Worm (Caenorhabditis elegans) whole organism, young adult: ENCODE measurements around the gene unc-49.

Experiments
- B0035.1 ChIP-seq: sonication (generic microtip); optimal IDR thresholded peaks from 2 replicates; lab custom pipeline; 2016; ENCODE audit warnings: missing genetic modification characterization, mild to moderate bottlenecking, missing compliant biosample characterization, missing genotype, missing genetic modification reagents
- B0336.3 ChIP-seq: fragments of 200-800 bp; sonication (Bioruptor generic); IDR thresholded peaks from 2 replicates; pipeline ENCODE4 v1.3.6; 2022; ENCODE audit warnings: missing genetic modification characterization, missing compliant biosample characterization
- F10E7.11 ChIP-seq: sonication (generic microtip); optimal IDR thresholded peaks from 2 replicates; lab custom pipeline; 2017; ENCODE audit warnings: mild to moderate bottlenecking, missing genetic modification characterization, moderate library complexity, missing compliant biosample characterization
- K11D2.4 ChIP-seq: fragments of 200-800 bp; sonication (Bioruptor generic); IDR thresholded peaks from 2 replicates; pipeline ENCODE4 v1.3.6; 2022; ENCODE audit warnings: missing genetic modification reagents, missing genetic modification characterization, missing compliant biosample characterization
- T26A5.8 ChIP-seq: sonication (generic microtip); optimal IDR thresholded peaks from 2 replicates; lab custom pipeline; 2016; ENCODE audit warnings: missing genetic modification characterization, missing compliant biosample characterization
- Y53G8AR.9 ChIP-seq: fragments of 200-800 bp; sonication (Bioruptor generic); conservative IDR thresholded peaks from 2 replicates; pipeline ENCODE4 v1.3.6; 2022; ENCODE audit warnings: missing genetic modification reagents, missing genetic modification characterization, missing compliant biosample characterization
- Y67H2A.10 ChIP-seq: fragments of 200-800 bp; sonication (Bioruptor generic); conservative IDR thresholded peaks from 2 replicates; pipeline ENCODE4 v1.3.6; 2022; ENCODE audit warnings: missing genetic modification reagents, missing genetic modification characterization, missing compliant biosample characterization
- ama-1 ChIP-seq, 3 experiments: fragments of 150-350 bp in 1 of 3; sonication (generic microtip) in 2 of 3; optimal IDR thresholded peaks; 2 replicates each; lab custom pipeline; 2014 to 2018; ENCODE audit warnings: missing biosample characterization in 2 of 3, missing genetic modification characterization in 2 of 3, missing genetic modification reagents in 2 of 3
- athp-1 ChIP-seq: sonication (generic microtip); optimal IDR thresholded peaks from 2 replicates; lab custom pipeline; 2017; ENCODE audit warnings: mild to moderate bottlenecking, missing genetic modification characterization, missing compliant biosample characterization
- attf-3 ChIP-seq: fragments of 200-800 bp; sonication (Bioruptor generic); conservative IDR thresholded peaks from 2 replicates; pipeline ENCODE4 v1.3.6; 2022; ENCODE audit warnings: missing genetic modification reagents, missing genetic modification characterization, missing compliant biosample characterization
- attf-5 ChIP-seq: fragments of 200-800 bp; sonication (Bioruptor generic); optimal IDR thresholded peaks from 2 replicates; lab custom pipeline; 2018; ENCODE audit warnings: mild to moderate bottlenecking, missing genetic modification characterization, missing compliant biosample characterization
- cebp-1 ChIP-seq, 2 experiments: fragments of 200-800 bp in 1 of 2; sonication (Bioruptor generic) in 1 of 2; sonication (generic microtip) in 1 of 2; IDR thresholded peaks in 1 of 2; optimal IDR thresholded peaks in 1 of 2; 2 replicates each; pipeline versions ENCODE4 v1.3.6 to Lab custom; 2017 to 2022; ENCODE audit warnings: missing compliant biosample characterization in 2 of 2, missing genetic modification characterization in 2 of 2, mild to moderate bottlenecking in 1 of 2, missing genetic modification reagents in 1 of 2, moderate library complexity in 1 of 2
- cebp-2 ChIP-seq: fragments of 200-800 bp; sonication (Bioruptor generic); IDR thresholded peaks from 2 replicates; pipeline ENCODE4 v1.3.6; 2022; ENCODE audit warnings: missing genetic modification characterization, missing compliant biosample characterization
- ceh-27 ChIP-seq: fragments of 200-800 bp; sonication (Bioruptor generic); optimal IDR thresholded peaks from 2 replicates; lab custom pipeline; 2018; ENCODE audit warnings: mild to moderate bottlenecking, missing genetic modification characterization, moderate library complexity, missing compliant biosample characterization
- chd-7 ChIP-seq: sonication (generic microtip); optimal IDR thresholded peaks from 2 replicates; lab custom pipeline; 2016; ENCODE audit warnings: mild to moderate bottlenecking, missing genetic modification characterization, moderate library complexity, missing compliant biosample characterization
- dox-1 ChIP-seq: fragments of 200-800 bp; sonication (Bioruptor generic); IDR thresholded peaks from 2 replicates; pipeline ENCODE4 v1.3.6; 2022; ENCODE audit warnings: missing genetic modification reagents, missing genetic modification characterization, missing compliant biosample characterization
- dpl-1 ChIP-seq: fragments of 150-350 bp; optimal IDR thresholded peaks from 2 replicates; lab custom pipeline; 2014; ENCODE audit warnings: missing biosample characterization, missing genetic modification reagents, missing genetic modification characterization
- egl-44 ChIP-seq: fragments of 200-800 bp; sonication (Bioruptor generic); IDR thresholded peaks from 2 replicates; pipeline ENCODE4 v1.3.6; 2022; ENCODE audit warnings: missing genetic modification reagents, missing genetic modification characterization, missing compliant biosample characterization
- ets-4 ChIP-seq: fragments of 200-800 bp; sonication (Bioruptor generic); optimal IDR thresholded peaks from 2 replicates; lab custom pipeline; 2018; ENCODE audit warnings: mild to moderate bottlenecking, missing genetic modification characterization, missing compliant biosample characterization
- hlh-26 ChIP-seq: fragments of 200-800 bp; sonication (Bioruptor generic); conservative IDR thresholded peaks from 2 replicates; pipeline ENCODE4 v1.3.6; 2022; ENCODE audit warnings: missing genetic modification reagents, missing genetic modification characterization, missing compliant biosample characterization
- hsf-1 ChIP-seq: fragments of 200-800 bp; sonication (Bioruptor generic); IDR thresholded peaks from 2 replicates; pipeline ENCODE4 v1.3.6; 2022; ENCODE audit warnings: missing genetic modification reagents, missing genetic modification characterization, missing compliant biosample characterization
- lin-40 ChIP-seq: sonication (generic microtip); optimal IDR thresholded peaks from 2 replicates; lab custom pipeline; 2016; ENCODE audit warnings: missing genetic modification characterization, mild to moderate bottlenecking, missing compliant biosample characterization, missing genotype, missing genetic modification reagents
- lin-54 ChIP-seq: fragments of 200-800 bp; sonication (Bioruptor generic); optimal IDR thresholded peaks from 2 replicates; lab custom pipeline; 2018; ENCODE audit warnings: mild to moderate bottlenecking, missing genetic modification characterization, missing compliant biosample characterization
- lir-1 ChIP-seq: fragments of 200-800 bp; sonication (Bioruptor generic); conservative IDR thresholded peaks from 2 replicates; pipeline ENCODE4 v1.3.6; 2022; ENCODE audit warnings: missing genetic modification reagents, missing genetic modification characterization, missing compliant biosample characterization
- madf-3 ChIP-seq: fragments of 200-800 bp; sonication (Bioruptor generic); IDR thresholded peaks from 2 replicates; pipeline ENCODE4 v1.3.6; 2022; ENCODE audit warnings: missing genetic modification reagents, missing genetic modification characterization, missing compliant biosample characterization
- nfyb-1 ChIP-seq: fragments of 200-800 bp; sonication (Bioruptor generic); IDR thresholded peaks from 2 replicates; pipeline ENCODE4 v1.3.6; 2022; ENCODE audit warnings: missing genetic modification reagents, missing genetic modification characterization, missing compliant biosample characterization
- nhr-120 ChIP-seq: fragments of 200-800 bp; sonication (Bioruptor generic); IDR thresholded peaks from 2 replicates; pipeline ENCODE4 v1.3.6; 2022; ENCODE audit warnings: missing genetic modification characterization, missing compliant biosample characterization
- nhr-179 ChIP-seq: sonication (generic microtip); optimal IDR thresholded peaks from 2 replicates; lab custom pipeline; 2016; ENCODE audit warnings: mild to moderate bottlenecking, missing genetic modification characterization, missing compliant biosample characterization
- nhr-27 ChIP-seq: fragments of 200-800 bp; sonication (Bioruptor generic); optimal IDR thresholded peaks from 2 replicates; lab custom pipeline; 2018; ENCODE audit warnings: mild to moderate bottlenecking, missing genetic modification characterization, moderate library complexity, missing compliant biosample characterization
- nhr-80 ChIP-seq: sonication (generic microtip); optimal IDR thresholded peaks from 2 replicates; lab custom pipeline; 2016; ENCODE audit warnings: missing genetic modification characterization, missing compliant biosample characterization
- nhr-90 ChIP-seq: sonication (generic microtip); optimal IDR thresholded peaks from 2 replicates; lab custom pipeline; 2016; ENCODE audit warnings: missing genotype, mild to moderate bottlenecking, missing genetic modification characterization, missing compliant biosample characterization
- pbrm-1 ChIP-seq: fragments of 200-800 bp; sonication (Bioruptor generic); IDR thresholded peaks from 2 replicates; pipeline ENCODE4 v1.3.6; 2022; ENCODE audit warnings: missing genetic modification reagents, missing genetic modification characterization, missing compliant biosample characterization
- repo-1 ChIP-seq: sonication (generic microtip); optimal IDR thresholded peaks from 2 replicates; lab custom pipeline; 2017; ENCODE audit warnings: mild to moderate bottlenecking, missing genetic modification characterization, missing compliant biosample characterization
- snpc-4 ChIP-seq, 5 experiments: fragments of 150-350 bp in 1 of 5; sonication (generic microtip) in 4 of 5; optimal IDR thresholded peaks; 2 replicates each; lab custom pipeline; 2014 to 2018; ENCODE audit warnings: missing genetic modification characterization in 5 of 5, missing biosample characterization in 3 of 5, antibody characterized with exemption in 2 of 5, mild to moderate bottlenecking in 2 of 5, missing compliant biosample characterization in 2 of 5, missing genotype in 2 of 5, moderate library complexity in 2 of 5, missing genetic modification reagents in 1 of 5
- somi-1 ChIP-seq: fragments of 200-800 bp; sonication (Bioruptor generic); optimal IDR thresholded peaks from 2 replicates; lab custom pipeline; 2018; ENCODE audit warnings: mild to moderate bottlenecking, missing genetic modification characterization, missing compliant biosample characterization
- tlf-1 ChIP-seq: fragments of 200-800 bp; sonication (Bioruptor generic); optimal IDR thresholded peaks from 2 replicates; lab custom pipeline; 2018; ENCODE audit warnings: mild to moderate bottlenecking, missing genetic modification characterization, missing compliant biosample characterization
- ztf-22 ChIP-seq: fragments of 200-800 bp; sonication (Bioruptor generic); optimal IDR thresholded peaks from 2 replicates; lab custom pipeline; 2018; ENCODE audit warnings: mild to moderate bottlenecking, missing genetic modification characterization, moderate library complexity, missing compliant biosample characterization
- ztf-25 ChIP-seq: fragments of 200-800 bp; sonication (Bioruptor generic); IDR thresholded peaks from 2 replicates; pipeline ENCODE4 v1.3.6; 2022; ENCODE audit warnings: missing genetic modification reagents, missing genetic modification characterization, missing compliant biosample characterization
- ztf-26 ChIP-seq: sonication (generic microtip); optimal IDR thresholded peaks from 2 replicates; lab custom pipeline; 2017; ENCODE audit warnings: missing genetic modification characterization, missing compliant biosample characterization

The unc-49 gene

ce11 chrIII:10534191-10534590, 13.6 kb downstream of the unc-49 start (continued):
- TF ChIP-seq egl-44 (0 out of 2 replicates have a peak, but pooled peaks have one; percentile 59), nhr-120 (GFP tag; lab: Robert Waterston, UW) (no peak), K11D2.4 (GFP tag; lab: Robert Waterston, UW) (peak; percentile 46; the same call in 1 of the 2 replicates), ama-1 (optimal IDR thresholded peaks at IDR 0.05; lab: Kevin White, UChicago) (peak; percentile 65), ama-1 (GFP tag; optimal IDR thresholded peaks at IDR 0.05; lab: Kevin White, UChicago) (no peak), pbrm-1 (GFP tag; lab: Robert Waterston, UW) (peak; percentile 66), dox-1 (peak; percentile 76), dpl-1 (no peak), nhr-80 (tag; lab: Kevin White, UChicago) (peak; percentile 60), cebp-1 (GFP tag; IDR thresholded peaks at IDR 0.05; lab: Robert Waterston, UW) (peak; percentile 33; the same call in 1 of the 2 replicates), cebp-1 (tag; optimal IDR thresholded peaks at IDR 0.05; lab: Kevin White, UChicago) (peak; percentile 74), athp-1 (tag; lab: Kevin White, UChicago) (no peak), B0035.1 (tag; lab: Kevin White, UChicago) (no peak), nhr-27 (tag; lab: Kevin White, UChicago) (no peak), Y67H2A.10 (GFP tag; lab: Robert Waterston, UW) (no peak), tlf-1 (GFP tag; lab: Kevin White, UChicago) (peak; percentile 34), ztf-22 (GFP tag; lab: Kevin White, UChicago) (peak; percentile 79), B0336.3 (GFP tag; lab: Robert Waterston, UW) (peak; percentile 74), lir-1 (GFP tag; lab: Robert Waterston, UW) (peak; percentile 54; the same call in 1 of the 2 replicates), cebp-2 (GFP tag; lab: Robert Waterston, UW) (0 out of 2 replicates have a peak, but pooled peaks have one; percentile 70), Y53G8AR.9 (peak; percentile 66; the same call in 1 of the 2 replicates), hsf-1 (GFP tag; lab: Robert Waterston, UW) (no peak), lin-40 (tag; lab: Kevin White, UChicago) (peak; percentile 7), T26A5.8 (tag; lab: Kevin White, UChicago) (no peak), attf-3 (GFP tag; lab: Robert Waterston, UW) (no peak), F10E7.11 (no peak), nhr-90 (tag; lab: Kevin White, UChicago) (no peak), nfyb-1 (GFP tag; lab: Robert Waterston, UW) (peak; percentile 70; the same call in 1 of the 2 replicates), chd-7 (peak; percentile 77), nhr-179 (tag; lab: Kevin White, UChicago) (no peak), lin-54 (GFP tag; lab: Kevin White, UChicago) (peak; percentile 50), attf-5 (GFP tag; lab: Kevin White, UChicago) (peak; percentile 63), ztf-25 (GFP tag; lab: Robert Waterston, UW) (no peak), snpc-4 (GFP tag; optimal IDR thresholded peaks at IDR 0.05; lab: Kevin White, UChicago) (no peak), snpc-4 (tag; optimal IDR thresholded peaks at IDR 0.05; lab: Kevin White, UChicago) (peak in 1 of 4 experiments; percentile 0), madf-3 (GFP tag; lab: Robert Waterston, UW) (no peak), somi-1 (GFP tag; lab: Kevin White, UChicago) (peak; percentile 59), ceh-27 (GFP tag; lab: Kevin White, UChicago) (peak; percentile 13), ztf-26 (peak; percentile 91), ets-4 (GFP tag; lab: Kevin White, UChicago) (peak; percentile 50), hlh-26 (GFP tag; lab: Robert Waterston, UW) (no peak), repo-1 (tag; lab: Kevin White, UChicago) (peak; percentile 73)
